Worm (Caenorhabditis elegans) whole organism, midembryonic: Measurements from ENCODE around the gene F46B6.4.

ENCODE experiments used
- T22C8.4 ChIP-seq: fragments of 200-800 bp; sonication (Bioruptor generic); IDR thresholded peaks from 2 replicates; pipeline ENCODE4 v1.3.6; 2022; ENCODE audit warnings: missing genetic modification characterization, missing compliant biosample characterization
- flt-1 ChIP-seq: fragments of 200-800 bp; sonication (Bioruptor generic); IDR thresholded peaks from 2 replicates; pipeline ENCODE4 v1.3.6; 2022; ENCODE audit warnings: missing genetic modification characterization, missing compliant biosample characterization

DNA sequence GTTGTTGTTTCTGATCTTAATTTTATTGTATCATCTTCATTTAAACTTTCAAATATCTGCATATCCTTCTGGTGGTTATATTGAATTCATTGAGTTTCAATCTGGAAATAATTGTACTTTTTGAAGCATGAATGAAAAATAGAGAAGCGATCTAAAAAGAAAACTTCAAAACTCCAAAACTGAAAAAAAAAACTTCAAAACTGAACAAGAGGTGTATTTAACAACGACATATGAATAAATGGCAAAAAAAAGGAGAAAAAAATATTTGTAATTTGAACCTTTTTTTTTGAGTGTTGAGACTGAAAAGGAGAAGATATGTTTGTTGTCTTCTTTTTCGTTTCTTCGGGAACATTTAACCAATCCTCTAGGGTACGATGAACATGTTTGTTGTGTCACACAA is 21.4 kb downstream of the F46B6.4 start, which contains the start of gene F58E6.11:
- no peak for TF ChIP-seq flt-1
- TF ChIP-seq T22C8.4: no peak
